Fruit fly (Drosophila melanogaster) whole organism, embryonic: ENCODE results near the gene CG14669.

ENCODE experiments used
- Aef1 ChIP-seq: fragments of 200-800 bp; sonication (Bioruptor generic); IDR thresholded peaks from 3 replicates; pipeline ENCODE4 v1.3.6; 2022; ENCODE audit warnings: missing biosample characterization, missing genetic modification characterization
- CG1024 ChIP-seq: fragments of 200-800 bp; sonication (Bioruptor generic); IDR thresholded peaks from 2 replicates; pipeline ENCODE4 v1.3.6; 2022; ENCODE audit warnings: missing biosample characterization, missing genetic modification characterization
- CG10543 ChIP-seq: fragments of 200-800 bp; sonication (Bioruptor generic); optimal IDR thresholded peaks from 3 replicates; lab custom pipeline; 2017; ENCODE audit warnings: missing biosample characterization, mild to moderate bottlenecking, missing genetic modification characterization, moderate library complexity
- CG14710 ChIP-seq: fragments of 200-800 bp; sonication (Bioruptor generic); optimal IDR thresholded peaks from 3 replicates; lab custom pipeline; 2019; ENCODE audit warnings: missing biosample characterization, mild to moderate bottlenecking, missing genetic modification characterization, moderate library complexity
- CG15011 ChIP-seq: fragments of 200-800 bp; sonication (Bioruptor generic); optimal IDR thresholded peaks from 3 replicates; lab custom pipeline; 2018; ENCODE audit warnings: missing biosample characterization, mild to moderate bottlenecking, missing genetic modification characterization
- CG17912 ChIP-seq: fragments of 200-800 bp; sonication (Bioruptor generic); optimal IDR thresholded peaks from 2 replicates; lab custom pipeline; 2018; ENCODE audit warnings: missing biosample characterization, mild to moderate bottlenecking, missing genetic modification characterization
- CG2116 ChIP-seq: fragments of 200-800 bp; sonication (Bioruptor generic); optimal IDR thresholded peaks from 3 replicates; lab custom pipeline; 2018; ENCODE audit warnings: missing biosample characterization, mild to moderate bottlenecking, missing genetic modification characterization
- CG2120 ChIP-seq: fragments of 200-800 bp; sonication (Bioruptor generic); optimal IDR thresholded peaks from 3 replicates; lab custom pipeline; 2016; ENCODE audit warnings: missing biosample characterization, missing genetic modification characterization
- CG2199 ChIP-seq: fragments of 200-800 bp; sonication (Bioruptor generic); IDR thresholded peaks from 3 replicates; pipeline ENCODE4 v1.3.6; 2022; ENCODE audit warnings: missing biosample characterization, missing genetic modification characterization
- CG34376 ChIP-seq: fragments of 200-800 bp; sonication (Bioruptor generic); optimal IDR thresholded peaks from 2 replicates; lab custom pipeline; 2018; ENCODE audit warnings: missing biosample characterization, mild to moderate bottlenecking, missing genetic modification characterization
- CG34422 ChIP-seq: fragments of 200-800 bp; sonication (Bioruptor generic); IDR thresholded peaks from 3 replicates; pipeline ENCODE4 v1.3.6; 2022; ENCODE audit warnings: missing biosample characterization, missing genetic modification characterization
- CG5245 ChIP-seq: fragments of 200-800 bp; sonication (Bioruptor generic); optimal IDR thresholded peaks from 3 replicates; lab custom pipeline; 2016; ENCODE audit warnings: missing biosample characterization, missing genetic modification characterization
- CG6791 ChIP-seq: fragments of 200-800 bp; sonication (Bioruptor generic); IDR thresholded peaks from 3 replicates; pipeline ENCODE4 v1.3.6; 2022; ENCODE audit warnings: missing biosample characterization, missing genetic modification characterization; ENCODE audit not compliant: partially characterized antibody
- CG8281 ChIP-seq: fragments of 200-800 bp; sonication (Bioruptor generic); optimal IDR thresholded peaks from 2 replicates; lab custom pipeline; 2018; ENCODE audit warnings: missing biosample characterization, mild to moderate bottlenecking, missing genetic modification characterization, moderate library complexity
- Dbx ChIP-seq: fragments of 200-800 bp; sonication (Bioruptor generic); IDR thresholded peaks from 3 replicates; pipeline ENCODE4 v1.3.6; 2022; ENCODE audit warnings: missing biosample characterization, missing genetic modification characterization
- Hr51 ChIP-seq, 2 experiments: fragments of 200-800 bp; sonication (Bioruptor generic); optimal IDR thresholded peaks; 2 replicates in 1 of 2; 3 replicates in 1 of 2; lab custom pipeline; 2016 to 2018; ENCODE audit warnings: missing biosample characterization in 2 of 2, missing genetic modification characterization in 2 of 2, mild to moderate bottlenecking in 1 of 2, moderate library complexity in 1 of 2
- NC2β ChIP-seq: fragments of 200-800 bp; sonication (Bioruptor generic); optimal IDR thresholded peaks from 2 replicates; lab custom pipeline; 2016; ENCODE audit warnings: missing biosample characterization, missing genetic modification characterization
- Pdp1 ChIP-seq, 2 experiments: fragments of 200-800 bp; sonication (Bioruptor generic); optimal IDR thresholded peaks; 3 replicates each; lab custom pipeline; 2016; ENCODE audit warnings: missing biosample characterization in 2 of 2, missing genetic modification characterization in 2 of 2, mild to moderate bottlenecking in 1 of 2, moderate library complexity in 1 of 2
- Scr ChIP-seq: fragments of 200-800 bp; sonication (Bioruptor generic); IDR thresholded peaks from 2 replicates; pipeline ENCODE4 v1.3.6; 2022; ENCODE audit warnings: missing biosample characterization, missing genetic modification characterization; ENCODE audit not compliant: partially characterized antibody
- Spps ChIP-seq: fragments of 200-800 bp; sonication (Bioruptor generic); optimal IDR thresholded peaks from 2 replicates; lab custom pipeline; 2018; ENCODE audit warnings: missing biosample characterization, mild to moderate bottlenecking, missing genetic modification characterization
- Sry-δ ChIP-seq: fragments of 200-800 bp; sonication (Bioruptor generic); optimal IDR thresholded peaks from 2 replicates; lab custom pipeline; 2016; ENCODE audit warnings: missing biosample characterization, missing genetic modification characterization
- ash1 ChIP-seq: fragments of 200-800 bp; sonication (Bioruptor generic); optimal IDR thresholded peaks from 2 replicates; lab custom pipeline; 2018; ENCODE audit warnings: missing biosample characterization, mild to moderate bottlenecking, missing genetic modification characterization
- cas ChIP-seq: fragments of 200-800 bp; sonication (Bioruptor generic); IDR thresholded peaks from 2 replicates; pipeline ENCODE4 v1.3.6; 2022; ENCODE audit warnings: missing biosample characterization, missing genetic modification characterization
- ci ChIP-seq: fragments of 200-800 bp; sonication (Bioruptor generic); IDR thresholded peaks from 3 replicates; pipeline ENCODE4 v1.3.6; 2022; ENCODE audit warnings: missing biosample characterization, missing genetic modification characterization
- corto ChIP-seq: fragments of 200-800 bp; sonication (Bioruptor generic); optimal IDR thresholded peaks from 2 replicates; lab custom pipeline; 2016; ENCODE audit warnings: missing biosample characterization, mild to moderate bottlenecking, missing genetic modification characterization, moderate library complexity
- croc ChIP-seq: fragments of 200-800 bp; sonication (Bioruptor generic); conservative IDR thresholded peaks from 3 replicates; pipeline ENCODE4 v1.3.6; 2022; ENCODE audit warnings: missing biosample characterization, missing genetic modification characterization
- dimm ChIP-seq: fragments of 200-800 bp; sonication (Bioruptor generic); IDR thresholded peaks from 2 replicates; pipeline ENCODE4 v1.3.6; 2022; ENCODE audit warnings: missing biosample characterization, missing genetic modification characterization
- disco-r ChIP-seq: fragments of 200-800 bp; sonication (Bioruptor generic); optimal IDR thresholded peaks from 2 replicates; lab custom pipeline; 2016; ENCODE audit warnings: missing biosample characterization, missing genetic modification characterization
- emc ChIP-seq: fragments of 200-800 bp; sonication (Bioruptor generic); optimal IDR thresholded peaks from 2 replicates; lab custom pipeline; 2016; ENCODE audit warnings: missing biosample characterization, missing genetic modification characterization
- ems ChIP-seq: fragments of 200-800 bp; sonication (Bioruptor generic); optimal IDR thresholded peaks from 3 replicates; lab custom pipeline; 2016; ENCODE audit warnings: missing biosample characterization, missing genetic modification characterization
- esg ChIP-seq: fragments of 200-800 bp; sonication (Bioruptor generic); conservative IDR thresholded peaks from 2 replicates; pipeline ENCODE4 v1.3.6; 2022; ENCODE audit warnings: missing biosample characterization, missing genetic modification characterization
- eve ChIP-seq, 2 experiments: fragments of >200 bp; optimal IDR thresholded peaks; 2 replicates each; lab custom pipeline; 2017; ENCODE audit warnings: missing biosample characterization in 2 of 2, missing genetic modification characterization in 2 of 2
- ftz-f1 ChIP-seq: fragments of 200-800 bp; sonication (Bioruptor generic); optimal IDR thresholded peaks from 2 replicates; lab custom pipeline; 2016; ENCODE audit warnings: missing biosample characterization, missing genetic modification characterization
- gfzf ChIP-seq: fragments of 200-800 bp; sonication (Bioruptor generic); optimal IDR thresholded peaks from 2 replicates; lab custom pipeline; 2016; ENCODE audit warnings: missing biosample characterization, mild to moderate bottlenecking, missing genetic modification characterization, moderate library complexity
- klu ChIP-seq: fragments of 200-800 bp; sonication (Bioruptor generic); IDR thresholded peaks from 2 replicates; pipeline ENCODE4 v1.3.6; 2022; ENCODE audit warnings: missing biosample characterization, missing genetic modification characterization
- odd ChIP-seq: fragments of 200-800 bp; sonication (Bioruptor generic); optimal IDR thresholded peaks from 2 replicates; lab custom pipeline; 2017; ENCODE audit warnings: missing biosample characterization, mild to moderate bottlenecking, missing genetic modification characterization
- pan ChIP-seq, 4 experiments: fragments of >200 bp in 3 of 4; fragments of 200-800 bp in 1 of 4; sonication (Bioruptor generic) in 1 of 4; optimal IDR thresholded peaks in 3 of 4; IDR thresholded peaks in 1 of 4; 2 replicates each; pipeline versions ENCODE4 v1.3.6 to Lab custom; 2017 to 2022; ENCODE audit warnings: missing biosample characterization in 2 of 4, missing genetic modification characterization in 2 of 4, mixed read lengths in 1 of 4
- pho ChIP-seq: fragments of 200-800 bp; sonication (Bioruptor generic); optimal IDR thresholded peaks from 2 replicates; lab custom pipeline; 2016; ENCODE audit warnings: missing biosample characterization, missing genetic modification characterization
- prd ChIP-seq, 3 experiments: fragments of >200 bp in 2 of 3; fragments of 200-800 bp in 1 of 3; sonication (Bioruptor generic) in 1 of 3; optimal IDR thresholded peaks in 2 of 3; IDR thresholded peaks in 1 of 3; 2 replicates in 2 of 3; 3 replicates in 1 of 3; pipeline versions ENCODE4 v1.3.6 to Lab custom; 2017 to 2022; ENCODE audit warnings: missing biosample characterization in 1 of 3, missing genetic modification characterization in 1 of 3
- ro ChIP-seq: fragments of 200-800 bp; sonication (Bioruptor generic); IDR thresholded peaks from 2 replicates; pipeline ENCODE4 v1.3.6; 2022; ENCODE audit warnings: missing biosample characterization, missing genetic modification characterization
- sd ChIP-seq: fragments of 200-800 bp; sonication (Bioruptor generic); optimal IDR thresholded peaks from 3 replicates; lab custom pipeline; 2018; ENCODE audit warnings: missing biosample characterization, mild to moderate bottlenecking, missing genetic modification characterization, moderate library complexity
- slou ChIP-seq: fragments of 200-800 bp; sonication (Bioruptor generic); optimal IDR thresholded peaks from 3 replicates; lab custom pipeline; 2016; ENCODE audit warnings: missing biosample characterization, missing genetic modification characterization
- slp2 ChIP-seq: fragments of 200-800 bp; sonication (Bioruptor generic); optimal IDR thresholded peaks from 2 replicates; lab custom pipeline; 2016; ENCODE audit warnings: missing biosample characterization, missing genetic modification characterization
- sqz ChIP-seq: fragments of 200-800 bp; sonication (Bioruptor generic); optimal IDR thresholded peaks from 3 replicates; lab custom pipeline; 2018; ENCODE audit warnings: missing biosample characterization, mild to moderate bottlenecking, missing genetic modification characterization
- sug ChIP-seq: fragments of 200-800 bp; optimal IDR thresholded peaks from 2 replicates; lab custom pipeline; 2019; ENCODE audit warnings: missing biosample characterization, mild to moderate bottlenecking, missing genetic modification characterization, moderate library complexity
- tap ChIP-seq: fragments of 200-800 bp; optimal IDR thresholded peaks from 3 replicates; lab custom pipeline; 2019; ENCODE audit warnings: missing biosample characterization, mild to moderate bottlenecking, missing genetic modification characterization, moderate library complexity
- tio ChIP-seq: fragments of 200-800 bp; sonication (Bioruptor generic); optimal IDR thresholded peaks from 2 replicates; lab custom pipeline; 2017; ENCODE audit warnings: missing biosample characterization, missing genetic modification characterization, inconsistent platforms
- yki ChIP-seq: fragments of >200 bp; optimal IDR thresholded peaks from 3 replicates; lab custom pipeline; 2018
- zen2 ChIP-seq: fragments of 200-800 bp; sonication (Bioruptor generic); IDR thresholded peaks from 3 replicates; pipeline ENCODE4 v1.3.6; 2022; ENCODE audit warnings: missing biosample characterization, missing genetic modification characterization; ENCODE audit not compliant: partially characterized antibody
- zfh2 ChIP-seq: fragments of 200-800 bp; sonication (Bioruptor generic); optimal IDR thresholded peaks from 2 replicates; lab custom pipeline; 2016; ENCODE audit warnings: missing biosample characterization, missing genetic modification characterization

The CG14669 gene

DNA sequence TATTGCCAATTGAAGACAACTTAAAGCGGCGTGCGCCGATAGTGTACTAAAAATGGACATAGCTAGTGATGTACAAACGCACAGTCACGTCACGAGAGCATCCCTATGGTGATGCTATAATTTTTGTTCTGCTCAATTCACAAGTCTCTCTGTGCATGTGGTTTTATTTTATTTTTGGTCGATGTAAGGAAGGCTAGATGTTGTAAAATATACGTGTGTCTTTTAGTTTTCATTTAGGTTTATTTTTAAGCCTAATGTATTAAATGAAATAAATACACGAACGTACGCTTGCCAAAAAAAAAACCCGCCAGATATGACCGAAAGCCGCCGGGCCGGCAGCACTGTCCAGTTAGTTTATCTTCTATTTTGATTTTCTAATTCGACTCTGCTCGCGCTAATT, 60.2 kb downstream of the CG14669 start, which contains the start of the genes CG45100, HDAC3 and Hcs (continued):
- TF ChIP-seq CG2116 (GFP tag; lab: Kevin White, UChicago) (peak; percentile 48), CG6791 (GFP tag; lab: Robert Waterston, UW) (peak; percentile 85), prd (optimal IDR thresholded peaks at IDR 0.05; lab: Kevin White, UChicago) (no peak), prd (GFP tag; IDR thresholded peaks at IDR 0.05; lab: Robert Waterston, UW) (peak; percentile 53; the same call in 2 of the 3 replicates), CG2199 (no peak), ro (GFP tag; lab: Robert Waterston, UW) (no peak), zen2 (GFP tag; lab: Robert Waterston, UW) (peak; percentile 58; the same call in 1 of the 3 replicates), tap (tag; lab: Kevin White, UChicago) (no peak), Scr (GFP tag; lab: Robert Waterston, UW) (peak; percentile 93), Spps (tag; lab: Kevin White, UChicago) (no peak), sug (tag; lab: Kevin White, UChicago) (no peak), sd (tag; lab: Kevin White, UChicago) (no peak), ftz-f1 (GFP tag; lab: Kevin White, UChicago) (no peak), CG2120 (GFP tag; lab: Kevin White, UChicago) (peak; percentile 82), corto (GFP tag; lab: Kevin White, UChicago) (no peak), CG34376 (GFP tag; lab: Kevin White, UChicago) (peak; percentile 59), slou (GFP tag; lab: Kevin White, UChicago) (no peak), pan (optimal IDR thresholded peaks at IDR 0.05; lab: Kevin White, UChicago) (no peak), pan (GFP tag; optimal IDR thresholded peaks at IDR 0.05 in 1 of 2, IDR thresholded peaks at IDR 0.05 in 1 of 2) (no peak), esg (GFP tag; lab: Robert Waterston, UW) (no peak), Pdp1 (GFP tag; optimal IDR thresholded peaks at IDR 0.05; lab: Kevin White, UChicago) (peak in 1 of 2 experiments; percentile 48), ci (GFP tag; lab: Robert Waterston, UW) (no peak), tio (GFP tag; lab: Kevin White, UChicago) (no peak), sqz (GFP tag; lab: Kevin White, UChicago) (no peak), CG8281 (tag; lab: Kevin White, UChicago) (no peak), Sry-δ (peak; percentile 95), NC2β (GFP tag; lab: Kevin White, UChicago) (peak; percentile 28), Aef1 (GFP tag; lab: Robert Waterston, UW) (peak; percentile 44; the same call in 2 of the 3 replicates), Hr51 (GFP tag; optimal IDR thresholded peaks at IDR 0.05; lab: Kevin White, UChicago) (peak in 1 of 2 experiments; percentile 55), odd (GFP tag; lab: Kevin White, UChicago) (no peak), klu (GFP tag; lab: Robert Waterston, UW) (no peak; the same call in 1 of the 2 replicates), CG14710 (tag; lab: Kevin White, UChicago) (peak; percentile 64), yki (lab: Kevin White, UChicago) (no peak), Dbx (GFP tag; lab: Robert Waterston, UW) (peak; percentile 69), CG17912 (GFP tag; lab: Kevin White, UChicago) (no peak), croc (GFP tag; lab: Robert Waterston, UW) (no peak), slp2 (GFP tag; lab: Kevin White, UChicago) (peak; percentile 20), eve (GFP tag; optimal IDR thresholded peaks at IDR 0.05; lab: Kevin White, UChicago) (peak in 1 of 2 experiments; percentile 1), ems (GFP tag; lab: Kevin White, UChicago) (peak; percentile 50), zfh2 (GFP tag; lab: Kevin White, UChicago) (peak; percentile 72), CG1024 (GFP tag; lab: Robert Waterston, UW) (no peak), CG10543 (GFP tag; lab: Kevin White, UChicago) (no peak), pho (GFP tag; lab: Kevin White, UChicago) (peak; percentile 62), ash1 (GFP tag; lab: Kevin White, UChicago) (no peak), CG34422 (GFP tag; lab: Robert Waterston, UW) (0 out of 3 replicates have a peak, but pooled peaks have one; percentile 23), cas (GFP tag; lab: Robert Waterston, UW) (no peak), disco-r (no peak), gfzf (GFP tag; lab: Kevin White, UChicago) (peak; percentile 49), CG15011 (no peak), CG5245 (GFP tag; lab: Kevin White, UChicago) (no peak), dimm (GFP tag; lab: Robert Waterston, UW) (no peak), emc (GFP tag; lab: Kevin White, UChicago) (peak; percentile 28)
